Worm (Caenorhabditis elegans) whole organism, late embryonic: ENCODE results near the gene F54B11.8.

ENCODE experiments used
- C08G9.2 ChIP-seq: sonication (generic microtip); optimal IDR thresholded peaks from 2 replicates; lab custom pipeline; 2016; ENCODE audit warnings: mild to moderate bottlenecking, missing genetic modification characterization, moderate library complexity, missing compliant biosample characterization
- C38D4.7 ChIP-seq: fragments of 200-800 bp; sonication (Bioruptor generic); optimal IDR thresholded peaks from 2 replicates; lab custom pipeline; 2018; ENCODE audit warnings: mild to moderate bottlenecking, missing genetic modification characterization, moderate library complexity, missing compliant biosample characterization
- F13H6.1 ChIP-seq: sonication (generic microtip); optimal IDR thresholded peaks from 2 replicates; lab custom pipeline; 2016; ENCODE audit warnings: missing genetic modification characterization, missing compliant biosample characterization
- K02D7.2 ChIP-seq: sonication (generic microtip); optimal IDR thresholded peaks from 2 replicates; lab custom pipeline; 2017; ENCODE audit warnings: mild to moderate bottlenecking, missing genetic modification characterization, missing compliant biosample characterization
- K09A11.1 ChIP-seq: sonication (generic microtip); optimal IDR thresholded peaks from 2 replicates; lab custom pipeline; 2017; ENCODE audit warnings: antibody characterized with exemption, mild to moderate bottlenecking, missing genetic modification characterization, missing compliant biosample characterization; ENCODE audit not compliant: insufficient read depth
- ama-1 ChIP-seq: fragments of 150-350 bp; optimal IDR thresholded peaks from 2 replicates; lab custom pipeline; 2014
- ceh-14 ChIP-seq: sonication (generic microtip); optimal IDR thresholded peaks from 2 replicates; lab custom pipeline; 2016; ENCODE audit warnings: missing genotype, missing genetic modification characterization, missing compliant biosample characterization
- ceh-18 ChIP-seq: sonication (generic microtip); optimal IDR thresholded peaks from 2 replicates; lab custom pipeline; 2016; ENCODE audit warnings: missing genetic modification characterization, missing compliant biosample characterization
- ceh-2 ChIP-seq: sonication (generic microtip); optimal IDR thresholded peaks from 2 replicates; lab custom pipeline; 2016; ENCODE audit warnings: missing genotype, missing genetic modification characterization, missing compliant biosample characterization
- ceh-22 ChIP-seq: sonication (generic microtip); optimal IDR thresholded peaks from 2 replicates; lab custom pipeline; 2017; ENCODE audit warnings: missing biosample characterization, missing genetic modification characterization
- ceh-30 ChIP-seq: fragments of 150-350 bp; optimal IDR thresholded peaks from 2 replicates; lab custom pipeline; 2014; ENCODE audit warnings: missing biosample characterization, missing genetic modification characterization
- ceh-31 ChIP-seq: sonication (generic microtip); optimal IDR thresholded peaks from 2 replicates; lab custom pipeline; 2016; ENCODE audit warnings: missing genetic modification characterization, missing compliant biosample characterization
- ceh-48 ChIP-seq: sonication (generic microtip); optimal IDR thresholded peaks from 2 replicates; lab custom pipeline; 2016; ENCODE audit warnings: missing genetic modification characterization, inconsistent platforms, missing compliant biosample characterization
- ceh-6 ChIP-seq: fragments of 200-800 bp; sonication (Bioruptor generic); optimal IDR thresholded peaks from 2 replicates; lab custom pipeline; 2018; ENCODE audit warnings: mild to moderate bottlenecking, missing genetic modification characterization, missing compliant biosample characterization
- dmd-4 ChIP-seq: sonication (generic microtip); optimal IDR thresholded peaks from 2 replicates; lab custom pipeline; 2016; ENCODE audit warnings: borderline replicate concordance, missing genetic modification characterization, missing compliant biosample characterization
- fkh-10 ChIP-seq: fragments of 150-350 bp; optimal IDR thresholded peaks from 2 replicates; lab custom pipeline; 2014; ENCODE audit warnings: missing biosample characterization, missing genetic modification reagents, missing genetic modification characterization
- fkh-6 ChIP-seq: sonication (generic microtip); optimal IDR thresholded peaks from 2 replicates; lab custom pipeline; 2016; ENCODE audit warnings: missing genetic modification characterization, missing compliant biosample characterization
- gmeb-2 ChIP-seq: sonication (generic microtip); optimal IDR thresholded peaks from 2 replicates; lab custom pipeline; 2016; ENCODE audit warnings: missing genetic modification characterization, inconsistent platforms, missing compliant biosample characterization
- hlh-13 ChIP-seq: fragments of 200-800 bp; sonication (Bioruptor generic); optimal IDR thresholded peaks from 2 replicates; lab custom pipeline; 2018; ENCODE audit warnings: mild to moderate bottlenecking, missing genetic modification characterization, missing compliant biosample characterization
- hlh-30 ChIP-seq: sonication (generic microtip); optimal IDR thresholded peaks from 2 replicates; lab custom pipeline; 2017; ENCODE audit warnings: antibody characterized with exemption, missing genetic modification characterization, missing compliant biosample characterization; ENCODE audit not compliant: insufficient read depth
- hlh-6 ChIP-seq: sonication (generic microtip); optimal IDR thresholded peaks from 2 replicates; lab custom pipeline; 2016; ENCODE audit warnings: missing genotype, missing genetic modification characterization, missing compliant biosample characterization
- hlh-8 ChIP-seq: sonication (generic microtip); optimal IDR thresholded peaks from 2 replicates; lab custom pipeline; 2016; ENCODE audit warnings: missing genotype, missing genetic modification characterization, missing compliant biosample characterization
- lim-6 ChIP-seq: sonication (generic microtip); optimal IDR thresholded peaks from 2 replicates; lab custom pipeline; 2016; ENCODE audit warnings: missing genetic modification characterization, missing compliant biosample characterization
- nfya-1 ChIP-seq: sonication (generic microtip); optimal IDR thresholded peaks from 2 replicates; lab custom pipeline; 2017; ENCODE audit warnings: missing genetic modification characterization, mild to moderate bottlenecking, missing compliant biosample characterization, antibody characterized with exemption, moderate library complexity
- nhr-11 ChIP-seq: fragments of 150-350 bp; optimal IDR thresholded peaks from 2 replicates; lab custom pipeline; 2014; ENCODE audit warnings: missing biosample characterization, missing genetic modification characterization
- nhr-232 ChIP-seq: sonication (generic microtip); optimal IDR thresholded peaks from 2 replicates; lab custom pipeline; 2016; ENCODE audit warnings: missing genetic modification characterization, missing compliant biosample characterization
- npax-4 ChIP-seq: sonication (generic microtip); optimal IDR thresholded peaks from 2 replicates; lab custom pipeline; 2016; ENCODE audit warnings: missing genetic modification characterization, missing compliant biosample characterization
- pag-3 ChIP-seq: sonication (generic microtip); optimal IDR thresholded peaks from 2 replicates; lab custom pipeline; 2016; ENCODE audit warnings: missing compliant biosample characterization, missing genetic modification characterization, borderline replicate concordance
- pat-9 ChIP-seq: fragments of 200-800 bp; sonication (Bioruptor generic); optimal IDR thresholded peaks from 2 replicates; lab custom pipeline; 2018; ENCODE audit warnings: mild to moderate bottlenecking, missing genetic modification characterization, moderate library complexity, missing compliant biosample characterization
- pax-1 ChIP-seq: fragments of 150-350 bp; optimal IDR thresholded peaks from 2 replicates; lab custom pipeline; 2014; ENCODE audit warnings: missing biosample characterization, missing genetic modification characterization
- pqm-1 ChIP-seq: sonication (generic microtip); optimal IDR thresholded peaks from 2 replicates; lab custom pipeline; 2016; ENCODE audit warnings: missing genetic modification characterization, missing compliant biosample characterization
- pros-1 ChIP-seq: fragments of 150-350 bp; optimal IDR thresholded peaks from 2 replicates; lab custom pipeline; 2014; ENCODE audit warnings: missing biosample characterization, missing genetic modification reagents, missing genetic modification characterization
- sdc-2 ChIP-seq: sonication (generic microtip); optimal IDR thresholded peaks from 2 replicates; lab custom pipeline; 2016; ENCODE audit warnings: missing genotype, missing genetic modification characterization, missing compliant biosample characterization
- sox-4 ChIP-seq: sonication (generic microtip); optimal IDR thresholded peaks from 2 replicates; lab custom pipeline; 2017; ENCODE audit warnings: mild to moderate bottlenecking, missing genetic modification characterization, inconsistent platforms, missing compliant biosample characterization
- tbx-2 ChIP-seq: sonication (generic microtip); optimal IDR thresholded peaks from 2 replicates; lab custom pipeline; 2016; ENCODE audit warnings: missing genetic modification characterization, missing compliant biosample characterization
- tbx-7 ChIP-seq: sonication (generic microtip); optimal IDR thresholded peaks from 2 replicates; lab custom pipeline; 2016; ENCODE audit warnings: missing genotype, missing genetic modification characterization, missing compliant biosample characterization
- ttx-3 ChIP-seq: sonication (generic microtip); optimal IDR thresholded peaks from 2 replicates; lab custom pipeline; 2016; ENCODE audit warnings: missing genetic modification reagents, missing genetic modification characterization, missing compliant biosample characterization
- unc-3 ChIP-seq, 2 experiments: fragments of 200-800 bp in 1 of 2; sonication (Bioruptor generic) in 1 of 2; sonication (generic microtip) in 1 of 2; conservative IDR thresholded peaks in 1 of 2; optimal IDR thresholded peaks in 1 of 2; 2 replicates each; pipeline versions ENCODE4 v1.3.6 to Lab custom; 2016 to 2022; ENCODE audit warnings: missing compliant biosample characterization in 2 of 2, missing genetic modification characterization in 2 of 2, missing genetic modification reagents in 1 of 2
- unc-42 ChIP-seq: sonication (generic microtip); optimal IDR thresholded peaks from 2 replicates; lab custom pipeline; 2016; ENCODE audit warnings: missing genotype, missing genetic modification characterization, missing compliant biosample characterization
- unc-55 ChIP-seq: sonication (generic microtip); optimal IDR thresholded peaks from 2 replicates; lab custom pipeline; 2017; ENCODE audit warnings: missing biosample characterization, missing genetic modification reagents, missing genetic modification characterization
- ztf-16 ChIP-seq: sonication (generic microtip); optimal IDR thresholded peaks from 2 replicates; lab custom pipeline; 2017; ENCODE audit warnings: missing genetic modification characterization, missing compliant biosample characterization

Gene F54B11.8

ce11 chrX:13610040-13610439 lies 6.3 kb upstream of the F54B11.8 start:
- TF ChIP-seq unc-42 (peak; percentile 14), nhr-11 (tag; lab: Kevin White, UChicago) (no peak)

ce11 chrX:13605854-13606253 lies 2.1 kb upstream of the F54B11.8 start:
- TF ChIP-seq K09A11.1 (tag; lab: Kevin White, UChicago) (no peak), fkh-10 (no peak), ceh-2 (tag; lab: Kevin White, UChicago) (no peak), ceh-30 (tag; lab: Kevin White, UChicago) (no peak), lim-6 (tag; lab: Kevin White, UChicago) (no peak), F13H6.1 (tag; lab: Kevin White, UChicago) (no peak), fkh-6 (tag; lab: Kevin White, UChicago) (no peak), tbx-7 (tag; lab: Kevin White, UChicago) (no peak)

- TF ChIP-seq ceh-6 (GFP tag; lab: Kevin White, UChicago) (no peak), K09A11.1 (tag; lab: Kevin White, UChicago) (no peak), sdc-2 (tag; lab: Kevin White, UChicago) (peak; percentile 96), ceh-18 (tag; lab: Kevin White, UChicago) (peak; percentile 40), npax-4 (tag; lab: Kevin White, UChicago) (no peak)
Observed at ce11 chrX:13604946-13605617, 1.4 kb upstream of the F54B11.8 start, which contains the start of gene F54B11.9. TSS of gene F54B11.9 (plus strand) at chrX:13605567.

ce11 chrX:13600136-13600535 lies 3.6 kb downstream of the F54B11.8 start, which contains the start of gene F54B11.7:
TSS of gene F54B11.7 (plus strand) at chrX:13600436.
- TF ChIP-seq ceh-6 (GFP tag; lab: Kevin White, UChicago) = no peak
- TF ChIP-seq ttx-3 (tag; lab: Kevin White, UChicago) = no peak
- TF ChIP-seq unc-55 (GFP tag; lab: Kevin White, UChicago) = no peak
- TF ChIP-seq npax-4 (tag; lab: Kevin White, UChicago) = no peak
- TF ChIP-seq ceh-18 (tag; lab: Kevin White, UChicago) = no peak
- no peak for TF ChIP-seq pqm-1 (tag; lab: Kevin White, UChicago)
- TF ChIP-seq sox-4 (tag; lab: Kevin White, UChicago) = no peak

ce11 chrX:13598021-13598499 lies 5.7 kb downstream of the F54B11.8 start, which contains the start of gene bra-1:
TSS of gene bra-1 (plus strand) at chrX:13598449.
- TF ChIP-seq C08G9.2 (tag; lab: Kevin White, UChicago) (peak; percentile 15), pros-1 (tag; lab: Kevin White, UChicago) (peak; percentile 4), tbx-2 (peak; percentile 75), C38D4.7 (GFP tag; lab: Kevin White, UChicago) (no peak), dmd-4 (tag; lab: Kevin White, UChicago) (no peak), nfya-1 (tag; lab: Kevin White, UChicago) (peak; percentile 58), ceh-14 (tag; lab: Kevin White, UChicago) (peak; percentile 66), pat-9 (tag; lab: Kevin White, UChicago) (no peak), ceh-48 (tag; lab: Kevin White, UChicago) (peak; percentile 47), ceh-31 (peak; percentile 81), pag-3 (tag; lab: Kevin White, UChicago) (peak; percentile 13), K02D7.2 (tag; lab: Kevin White, UChicago) (no peak), pqm-1 (tag; lab: Kevin White, UChicago) (no peak), unc-3 (GFP tag; conservative IDR thresholded peaks at IDR 0.05; lab: Robert Waterston, UW) (no peak), unc-3 (tag; optimal IDR thresholded peaks at IDR 0.05; lab: Kevin White, UChicago) (no peak), hlh-13 (GFP tag; lab: Kevin White, UChicago) (no peak), hlh-6 (tag; lab: Kevin White, UChicago) (peak; percentile 46), fkh-6 (tag; lab: Kevin White, UChicago) (no peak), pax-1 (no peak), gmeb-2 (tag; lab: Kevin White, UChicago) (no peak), nhr-232 (tag; lab: Kevin White, UChicago) (no peak), hlh-30 (peak; percentile 94), ama-1 (lab: Kevin White, UChicago) (no peak), ztf-16 (tag; lab: Kevin White, UChicago) (no peak), fkh-10 (no peak), ceh-18 (tag; lab: Kevin White, UChicago) (peak; percentile 21), lim-6 (tag; lab: Kevin White, UChicago) (peak; percentile 64), hlh-8 (tag; lab: Kevin White, UChicago) (no peak), ceh-2 (tag; lab: Kevin White, UChicago) (peak; percentile 17), ceh-22 (no peak)
